Fruit fly (Drosophila melanogaster) whole organism, embryonic: Measurements from ENCODE around the gene Sf3b2.

Experiments
- Adf1 ChIP-seq: fragments of 200-800 bp; sonication (Bioruptor generic); IDR thresholded peaks from 2 replicates; pipeline ENCODE4 v1.3.6; 2022; ENCODE audit warnings: missing biosample characterization, missing genetic modification characterization
- CG11085 ChIP-seq: fragments of 200-800 bp; sonication (Bioruptor generic); IDR thresholded peaks from 2 replicates; pipeline ENCODE4 v1.3.6; 2022; ENCODE audit warnings: missing biosample characterization, missing genetic modification characterization
- CG11456 ChIP-seq: fragments of 200-800 bp; sonication (Bioruptor generic); IDR thresholded peaks from 3 replicates; pipeline ENCODE4 v1.3.6; 2022; ENCODE audit warnings: missing biosample characterization, missing genetic modification characterization
- CG11504 ChIP-seq: fragments of 200-800 bp; sonication (Bioruptor generic); optimal IDR thresholded peaks from 3 replicates; lab custom pipeline; 2019; ENCODE audit warnings: missing biosample characterization, mild to moderate bottlenecking, missing genetic modification characterization, moderate library complexity
- CG11560 ChIP-seq: fragments of 200-800 bp; sonication (Bioruptor generic); IDR thresholded peaks from 3 replicates; pipeline ENCODE4 v1.3.6; 2022; ENCODE audit warnings: missing biosample characterization, missing genetic modification characterization
- CG11696 ChIP-seq: fragments of 200-800 bp; sonication (Bioruptor generic); IDR thresholded peaks from 2 replicates; pipeline ENCODE4 v1.3.6; 2022; ENCODE audit warnings: missing biosample characterization, missing genetic modification characterization
- CG12219 ChIP-seq: fragments of 200-800 bp; sonication (Bioruptor generic); optimal IDR thresholded peaks from 3 replicates; lab custom pipeline; 2018; ENCODE audit warnings: missing biosample characterization, mild to moderate bottlenecking, missing genetic modification characterization
- CG12744 ChIP-seq: fragments of 200-800 bp; sonication (Bioruptor generic); optimal IDR thresholded peaks from 2 replicates; lab custom pipeline; 2016; ENCODE audit warnings: missing biosample characterization, missing genetic modification characterization
- CG13775 ChIP-seq: fragments of 200-800 bp; sonication (Bioruptor generic); optimal IDR thresholded peaks from 3 replicates; lab custom pipeline; 2017; ENCODE audit warnings: missing biosample characterization, mild to moderate bottlenecking, missing genetic modification characterization
- CG14050 ChIP-seq: fragments of 200-800 bp; sonication (Bioruptor generic); IDR thresholded peaks from 3 replicates; pipeline ENCODE4 v1.3.6; 2022; ENCODE audit warnings: missing biosample characterization, missing genetic modification characterization
- CG14710 ChIP-seq: fragments of 200-800 bp; sonication (Bioruptor generic); optimal IDR thresholded peaks from 3 replicates; lab custom pipeline; 2019; ENCODE audit warnings: missing biosample characterization, mild to moderate bottlenecking, missing genetic modification characterization, moderate library complexity
- CG15011 ChIP-seq: fragments of 200-800 bp; sonication (Bioruptor generic); optimal IDR thresholded peaks from 3 replicates; lab custom pipeline; 2018; ENCODE audit warnings: missing biosample characterization, mild to moderate bottlenecking, missing genetic modification characterization
- CG15514 ChIP-seq: fragments of 200-800 bp; sonication (Bioruptor generic); optimal IDR thresholded peaks from 3 replicates; lab custom pipeline; 2017; ENCODE audit warnings: missing biosample characterization, missing genetic modification characterization, mild to moderate bottlenecking, moderate library complexity, missing genetic modification reagents
- CG18476 ChIP-seq: fragments of 200-800 bp; sonication (Bioruptor generic); optimal IDR thresholded peaks from 2 replicates; lab custom pipeline; 2016; ENCODE audit warnings: missing biosample characterization, mild to moderate bottlenecking, missing genetic modification characterization
- CG18764 ChIP-seq: fragments of 200-800 bp; sonication (Bioruptor generic); optimal IDR thresholded peaks from 3 replicates; lab custom pipeline; 2016; ENCODE audit warnings: missing biosample characterization, missing genetic modification characterization
- CG32532 ChIP-seq: fragments of 200-800 bp; sonication (Bioruptor generic); IDR thresholded peaks from 2 replicates; pipeline ENCODE4 v1.3.6; 2022; ENCODE audit warnings: missing biosample characterization, missing genetic modification characterization
- CG33557 ChIP-seq: fragments of 200-800 bp; sonication (Bioruptor generic); optimal IDR thresholded peaks from 2 replicates; lab custom pipeline; 2019; ENCODE audit warnings: missing biosample characterization, mild to moderate bottlenecking, missing genetic modification characterization, moderate library complexity
- CG4328 ChIP-seq: fragments of 200-800 bp; sonication (Bioruptor generic); optimal IDR thresholded peaks from 3 replicates; lab custom pipeline; 2017; ENCODE audit warnings: missing biosample characterization, missing genetic modification reagents, missing genetic modification characterization
- CG7556 ChIP-seq: fragments of 200-800 bp; sonication (Bioruptor generic); optimal IDR thresholded peaks from 2 replicates; lab custom pipeline; 2017; ENCODE audit warnings: missing biosample characterization, mild to moderate bottlenecking, missing genetic modification characterization
- CG9932 ChIP-seq: fragments of 200-800 bp; sonication (Bioruptor generic); IDR thresholded peaks from 2 replicates; pipeline ENCODE4 v1.3.6; 2022; ENCODE audit warnings: missing biosample characterization, missing genetic modification characterization
- CkIIα-i1 ChIP-seq: fragments of 200-800 bp; sonication (Bioruptor generic); IDR thresholded peaks from 2 replicates; pipeline ENCODE4 v1.3.6; 2022; ENCODE audit warnings: missing biosample characterization, missing genetic modification characterization
- Dll ChIP-seq: fragments of 200-800 bp; sonication (Bioruptor generic); IDR thresholded peaks from 4 replicates; pipeline ENCODE4 v1.3.6; 2022; ENCODE audit warnings: missing biosample characterization, missing genetic modification characterization; ENCODE audit not compliant: partially characterized antibody
- Dp ChIP-seq: fragments of 200-800 bp; sonication (Bioruptor generic); optimal IDR thresholded peaks from 2 replicates; lab custom pipeline; 2018; ENCODE audit warnings: missing biosample characterization, mild to moderate bottlenecking, missing genetic modification characterization, moderate library complexity
- ERR ChIP-seq: fragments of 200-800 bp; sonication (Bioruptor generic); optimal IDR thresholded peaks from 2 replicates; lab custom pipeline; 2016; ENCODE audit warnings: missing biosample characterization, missing genetic modification characterization
- Ets65A ChIP-seq: fragments of 200-800 bp; sonication (Bioruptor generic); peaks from one replicate; lab custom pipeline; 2016; ENCODE audit warnings: missing biosample characterization, missing genetic modification characterization
- Gsc ChIP-seq: fragments of 200-800 bp; sonication (Bioruptor generic); IDR thresholded peaks from 2 replicates; pipeline ENCODE4 v1.3.6; 2022; ENCODE audit warnings: missing biosample characterization, missing genetic modification characterization
- Lpt ChIP-seq: fragments of >200 bp; optimal IDR thresholded peaks from 2 replicates; lab custom pipeline; 2018; ENCODE audit warnings: missing biosample characterization, missing genetic modification characterization
- Mad ChIP-seq: fragments of 200-800 bp; sonication (Bioruptor generic); optimal IDR thresholded peaks from 2 replicates; lab custom pipeline; 2016; ENCODE audit warnings: missing biosample characterization, missing genetic modification characterization
- Myb ChIP-seq: fragments of 200-800 bp; sonication (Bioruptor generic); optimal IDR thresholded peaks from 2 replicates; lab custom pipeline; 2016; ENCODE audit warnings: missing biosample characterization, missing genetic modification characterization
- NfI ChIP-seq: fragments of 200-800 bp; sonication (Bioruptor generic); optimal IDR thresholded peaks from 3 replicates; lab custom pipeline; 2018; ENCODE audit warnings: missing biosample characterization, mild to moderate bottlenecking, missing genetic modification characterization, moderate library complexity
- Opbp ChIP-seq: fragments of 200-800 bp; sonication (Bioruptor generic); IDR thresholded peaks from 3 replicates; pipeline ENCODE4 v1.3.6; 2022; ENCODE audit warnings: missing biosample characterization, missing genetic modification characterization; ENCODE audit not compliant: partially characterized antibody
- Pdp1 ChIP-seq, 2 experiments: fragments of 200-800 bp; sonication (Bioruptor generic); optimal IDR thresholded peaks; 3 replicates each; lab custom pipeline; 2016; ENCODE audit warnings: missing biosample characterization in 2 of 2, missing genetic modification characterization in 2 of 2, mild to moderate bottlenecking in 1 of 2, moderate library complexity in 1 of 2
- Ravus ChIP-seq: fragments of 200-800 bp; sonication (Bioruptor generic); IDR thresholded peaks from 2 replicates; pipeline ENCODE4 v1.3.6; 2022; ENCODE audit warnings: missing biosample characterization, missing genetic modification characterization
- Xrp1 ChIP-seq: fragments of 200-800 bp; sonication (Bioruptor generic); IDR thresholded peaks from 2 replicates; pipeline ENCODE4 v1.3.6; 2022; ENCODE audit warnings: missing biosample characterization, missing genetic modification characterization
- al ChIP-seq: fragments of 200-800 bp; sonication (Bioruptor generic); IDR thresholded peaks from 2 replicates; pipeline ENCODE4 v1.3.6; 2022; ENCODE audit warnings: missing biosample characterization, missing genetic modification characterization
- btn ChIP-seq: fragments of 200-800 bp; sonication (Bioruptor generic); optimal IDR thresholded peaks from 2 replicates; lab custom pipeline; 2016; ENCODE audit warnings: missing biosample characterization, missing genetic modification characterization
- gce ChIP-seq: fragments of 200-800 bp; sonication (Bioruptor generic); IDR thresholded peaks from 3 replicates; pipeline ENCODE4 v1.3.6; 2022; ENCODE audit warnings: missing biosample characterization, missing genetic modification characterization
- hb ChIP-seq: fragments of 200-800 bp; sonication (Bioruptor generic); IDR thresholded peaks from 3 replicates; pipeline ENCODE4 v1.3.6; 2022; ENCODE audit warnings: missing biosample characterization, missing genetic modification characterization; ENCODE audit not compliant: partially characterized antibody
- hkb ChIP-seq, 2 experiments: fragments of 200-800 bp in 1 of 2; fragments of >200 bp in 1 of 2; sonication (Bioruptor generic) in 1 of 2; IDR thresholded peaks in 1 of 2; optimal IDR thresholded peaks in 1 of 2; 2 replicates each; pipeline versions ENCODE4 v1.3.6 to Lab custom; 2017 to 2022; ENCODE audit warnings: missing biosample characterization in 1 of 2, missing genetic modification characterization in 1 of 2
- jigr1 ChIP-seq: fragments of 200-800 bp; sonication (Bioruptor generic); IDR thresholded peaks from 3 replicates; pipeline ENCODE4 v1.3.6; 2022; ENCODE audit warnings: missing biosample characterization, missing genetic modification characterization
- mam ChIP-seq: fragments of 200-800 bp; sonication (Bioruptor generic); optimal IDR thresholded peaks from 3 replicates; lab custom pipeline; 2016; ENCODE audit warnings: missing biosample characterization, missing genetic modification characterization
- mirr ChIP-seq: fragments of 200-800 bp; sonication (Bioruptor generic); optimal IDR thresholded peaks from 3 replicates; lab custom pipeline; 2018; ENCODE audit warnings: missing biosample characterization, mild to moderate bottlenecking, missing genetic modification characterization
- p53 ChIP-seq: fragments of 200-800 bp; sonication (Bioruptor generic); optimal IDR thresholded peaks from 2 replicates; lab custom pipeline; 2016; ENCODE audit warnings: missing biosample characterization, missing genetic modification characterization
- row ChIP-seq: fragments of 200-800 bp; sonication (Bioruptor generic); IDR thresholded peaks from 3 replicates; pipeline ENCODE4 v1.3.6; 2022; ENCODE audit warnings: missing biosample characterization, missing genetic modification characterization
- sqz ChIP-seq: fragments of 200-800 bp; sonication (Bioruptor generic); optimal IDR thresholded peaks from 3 replicates; lab custom pipeline; 2018; ENCODE audit warnings: missing biosample characterization, mild to moderate bottlenecking, missing genetic modification characterization
- sug ChIP-seq: fragments of 200-800 bp; optimal IDR thresholded peaks from 2 replicates; lab custom pipeline; 2019; ENCODE audit warnings: missing biosample characterization, mild to moderate bottlenecking, missing genetic modification characterization, moderate library complexity
- zen ChIP-seq: fragments of 200-800 bp; sonication (Bioruptor generic); optimal IDR thresholded peaks from 3 replicates; lab custom pipeline; 2018; ENCODE audit warnings: missing biosample characterization, mild to moderate bottlenecking, missing genetic modification characterization, moderate library complexity

The Sf3b2 gene

DNA sequence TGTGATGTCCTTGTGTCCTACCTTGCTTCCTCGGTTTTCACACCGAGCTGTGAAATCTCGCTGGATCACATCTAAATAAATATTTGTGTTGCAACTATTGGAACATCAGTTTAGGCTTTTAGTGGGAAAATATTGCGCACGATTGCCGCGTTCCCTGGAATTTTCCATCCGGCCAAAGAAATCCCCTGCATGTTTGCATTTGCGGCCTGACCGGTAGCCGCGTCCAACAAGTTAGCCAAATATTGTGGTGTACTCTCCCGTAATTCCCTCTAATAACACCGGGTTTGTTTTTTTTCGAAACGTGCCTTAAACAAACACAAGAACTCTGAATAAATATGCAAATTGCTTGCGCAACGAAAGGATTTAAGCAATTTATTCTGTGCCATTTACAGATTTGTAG lies 49.8 kb upstream of the Sf3b2 start (continued):
- TF ChIP-seq CG18764 (GFP tag; lab: Kevin White, UChicago) (no peak), Adf1 (GFP tag; lab: Robert Waterston, UW) (no peak), CG11504 (tag; lab: Kevin White, UChicago) (no peak)

DNA sequence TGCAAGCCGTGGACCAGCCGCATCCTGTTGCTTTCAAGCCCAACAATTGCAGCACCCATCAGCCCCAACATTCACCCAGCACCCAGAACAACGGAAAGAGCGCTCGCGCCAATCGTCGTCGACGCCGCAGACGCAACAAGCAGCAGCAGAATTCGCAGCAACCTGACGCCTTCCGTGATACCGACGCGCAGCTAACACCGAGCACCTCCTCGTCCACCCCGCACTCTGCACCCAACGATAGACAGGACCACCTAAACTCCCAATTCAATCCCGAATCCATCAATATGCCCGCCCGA lies 30.6 kb upstream of the Sf3b2 start:
- TF ChIP-seq gce (GFP tag; lab: Robert Waterston, UW) = no peak
- 0 out of 2 replicates have a peak, but pooled peaks have one; percentile 10 for TF ChIP-seq CG32532 (GFP tag; lab: Robert Waterston, UW)
- no peak for TF ChIP-seq CkIIα-i1
- TF ChIP-seq CG18476 (GFP tag; lab: Kevin White, UChicago) = no peak
- TF ChIP-seq p53 (GFP tag; lab: Kevin White, UChicago) = no peak
- peak; percentile 94 for TF ChIP-seq hkb (optimal IDR thresholded peaks at IDR 0.05; lab: Kevin White, UChicago)
- no peak for TF ChIP-seq hkb (GFP tag; IDR thresholded peaks at IDR 0.05; lab: Robert Waterston, UW)
- no peak for TF ChIP-seq Opbp
- no peak for TF ChIP-seq Gsc (GFP tag; lab: Robert Waterston, UW)
- no peak for TF ChIP-seq CG14710 (tag; lab: Kevin White, UChicago)
- TF ChIP-seq ERR (GFP tag; lab: Kevin White, UChicago) = no peak
- 0 out of 3 replicates have a peak, but pooled peaks have one; percentile 22 for TF ChIP-seq CG11456
- no peak for TF ChIP-seq CG7556 (GFP tag; lab: Kevin White, UChicago)
- 0 out of 3 replicates have a peak, but pooled peaks have one; percentile 1 for TF ChIP-seq row (GFP tag; lab: Robert Waterston, UW)
- TF ChIP-seq CG12219 (GFP tag; lab: Kevin White, UChicago) = no peak
- no peak for TF ChIP-seq btn
- TF ChIP-seq CG11696 (GFP tag; lab: Robert Waterston, UW) = no peak
- TF ChIP-seq CG33557 (GFP tag; lab: Kevin White, UChicago) = no peak
- TF ChIP-seq Ets65A (GFP tag; lab: Kevin White, UChicago) = peak; percentile 44

DNA sequence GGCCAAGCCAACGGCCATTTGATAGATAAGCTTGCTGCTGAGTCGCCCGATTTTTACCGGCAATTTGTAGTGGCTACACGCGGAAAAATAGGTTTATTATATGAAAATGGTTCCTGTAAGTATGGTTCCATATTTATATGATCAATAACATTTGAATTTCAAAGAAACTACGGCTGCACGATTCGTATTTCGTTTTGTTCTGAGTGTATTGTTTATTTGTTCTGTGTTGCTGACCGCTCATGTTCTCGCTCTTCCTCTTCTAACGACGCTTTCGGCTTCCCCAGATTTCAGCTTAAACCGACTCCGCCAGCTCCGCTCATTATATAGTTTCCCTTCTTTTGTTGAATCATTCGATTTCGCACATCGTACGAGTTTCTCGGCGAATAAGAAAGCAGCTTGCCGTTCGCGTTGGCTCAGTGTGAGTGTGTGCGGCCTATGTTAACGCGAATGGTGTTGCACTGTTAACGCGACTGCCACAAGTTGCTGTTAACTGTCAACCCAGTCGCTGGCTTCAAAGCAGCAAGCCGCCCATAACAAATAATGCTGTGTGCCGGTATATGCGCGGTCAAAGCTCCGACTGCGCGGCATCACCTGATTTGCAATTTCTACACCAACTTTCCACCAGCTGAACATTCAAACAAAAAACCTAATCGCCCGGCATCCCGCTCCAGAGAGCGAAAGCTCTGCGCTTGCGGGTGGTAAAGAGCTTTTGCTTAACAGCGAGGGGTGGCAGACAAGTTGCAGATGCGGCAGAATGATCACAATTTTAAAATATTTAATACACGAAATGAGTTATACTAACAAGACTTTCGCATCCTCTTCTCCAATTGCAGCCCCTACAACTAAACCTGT lies 30.0 kb upstream of the Sf3b2 start:
- no peak for TF ChIP-seq CG15011 (GFP tag; lab: Kevin White, UChicago)
- no peak for TF ChIP-seq Mad
- no peak for TF ChIP-seq jigr1
- TF ChIP-seq Dll (GFP tag; lab: Robert Waterston, UW) = no peak
- TF ChIP-seq CG9932 (GFP tag; lab: Robert Waterston, UW) = peak; percentile 74
- peak; percentile 61 for TF ChIP-seq Myb (GFP tag; lab: Kevin White, UChicago)
- peak; percentile 9; the same call in 1 of the 3 replicates for TF ChIP-seq CG14050 (GFP tag; lab: Robert Waterston, UW)
- peak; percentile 100 for TF ChIP-seq hkb (optimal IDR thresholded peaks at IDR 0.05; lab: Kevin White, UChicago)
- no peak; the same call in 1 of the 2 replicates for TF ChIP-seq hkb (GFP tag; IDR thresholded peaks at IDR 0.05; lab: Robert Waterston, UW)
- no peak for TF ChIP-seq hb (GFP tag; lab: Robert Waterston, UW)
- TF ChIP-seq CG13775 (GFP tag; lab: Kevin White, UChicago) = peak; percentile 28
- peak; percentile 21 for TF ChIP-seq CG15514 (GFP tag; lab: Kevin White, UChicago)
- TF ChIP-seq Lpt = no peak
- peak; percentile 47 for TF ChIP-seq Xrp1 (GFP tag; lab: Robert Waterston, UW)
- no peak for TF ChIP-seq CG11560 (tag; lab: Robert Waterston, UW)
- peak in 1 of 2 experiments; percentile 23 for TF ChIP-seq Pdp1 (GFP tag; optimal IDR thresholded peaks at IDR 0.05; lab: Kevin White, UChicago)
- TF ChIP-seq al (GFP tag; lab: Robert Waterston, UW) = peak; percentile 58
- peak; percentile 44; the same call in 1 of the 2 replicates for TF ChIP-seq CG11085 (GFP tag; lab: Robert Waterston, UW)
- TF ChIP-seq sug (tag; lab: Kevin White, UChicago) = peak; percentile 61
- no peak for TF ChIP-seq sqz (GFP tag; lab: Kevin White, UChicago)
- TF ChIP-seq mirr (GFP tag; lab: Kevin White, UChicago) = peak; percentile 40
- TF ChIP-seq mam (GFP tag; lab: Kevin White, UChicago) = peak; percentile 52
- TF ChIP-seq CG12744 (GFP tag; lab: Kevin White, UChicago) = no peak
- TF ChIP-seq NfI (GFP tag; lab: Kevin White, UChicago) = peak; percentile 3
- peak; percentile 21 for TF ChIP-seq Dp (GFP tag; lab: Kevin White, UChicago)
- TF ChIP-seq zen (tag; lab: Kevin White, UChicago) = no peak
- TF ChIP-seq Ravus = no peak
- TF ChIP-seq CG4328 = no peak
